Worm (Caenorhabditis elegans) whole organism, young adult: Measurements from ENCODE around the gene ttr-16.

Experiments used
- B0261.1 ChIP-seq: sonication (generic microtip); optimal IDR thresholded peaks from 2 replicates; lab custom pipeline; 2016; ENCODE audit warnings: mild to moderate bottlenecking, missing genetic modification characterization, moderate library complexity, missing compliant biosample characterization
- C06A6.2 ChIP-seq: fragments of 200-800 bp; sonication (Bioruptor generic); conservative IDR thresholded peaks from 2 replicates; pipeline ENCODE4 v1.3.6; 2022; ENCODE audit warnings: missing genetic modification characterization, missing compliant biosample characterization
- C17E4.6 ChIP-seq: fragments of 200-800 bp; sonication (Bioruptor generic); IDR thresholded peaks from 2 replicates; pipeline ENCODE4 v1.3.6; 2022; ENCODE audit warnings: missing genetic modification reagents, missing genetic modification characterization, missing compliant biosample characterization
- D2030.7 ChIP-seq: fragments of 200-800 bp; sonication (Bioruptor generic); IDR thresholded peaks from 2 replicates; pipeline ENCODE4 v1.3.6; 2022; ENCODE audit warnings: missing genetic modification reagents, missing genetic modification characterization, missing compliant biosample characterization
- F23B12.7 ChIP-seq: sonication (generic microtip); optimal IDR thresholded peaks from 2 replicates; lab custom pipeline; 2017; ENCODE audit warnings: missing genetic modification characterization, mild to moderate bottlenecking, missing compliant biosample characterization, antibody characterized with exemption, moderate library complexity; ENCODE audit not compliant: insufficient read depth
- F33H1.4 ChIP-seq: fragments of 200-800 bp; sonication (Bioruptor generic); IDR thresholded peaks from 2 replicates; pipeline ENCODE4 v1.3.6; 2022; ENCODE audit warnings: missing genetic modification reagents, missing genetic modification characterization, missing compliant biosample characterization
- F52B5.7 ChIP-seq: sonication (generic microtip); optimal IDR thresholded peaks from 2 replicates; lab custom pipeline; 2016; ENCODE audit warnings: mild to moderate bottlenecking, missing genetic modification characterization, missing compliant biosample characterization
- K12H6.12 ChIP-seq: fragments of 200-800 bp; sonication (Bioruptor generic); optimal IDR thresholded peaks from 2 replicates; lab custom pipeline; 2018; ENCODE audit warnings: mild to moderate bottlenecking, missing genetic modification characterization, missing compliant biosample characterization
- Y56A3A.18 ChIP-seq: fragments of 200-800 bp; sonication (Bioruptor generic); IDR thresholded peaks from 2 replicates; pipeline ENCODE4 v1.3.6; 2022; ENCODE audit warnings: missing genetic modification reagents, missing genetic modification characterization, missing compliant biosample characterization
- Y79H2A.3 ChIP-seq: fragments of 200-800 bp; sonication (Bioruptor generic); conservative IDR thresholded peaks from 2 replicates; pipeline ENCODE4 v1.3.6; 2022; ENCODE audit warnings: missing genetic modification reagents, missing genetic modification characterization, missing compliant biosample characterization
- aptf-3 ChIP-seq: fragments of 200-800 bp; sonication (Bioruptor generic); IDR thresholded peaks from 2 replicates; pipeline ENCODE4 v1.3.6; 2022; ENCODE audit warnings: missing genetic modification characterization, missing compliant biosample characterization
- cebp-1 ChIP-seq, 2 experiments: fragments of 200-800 bp in 1 of 2; sonication (Bioruptor generic) in 1 of 2; sonication (generic microtip) in 1 of 2; IDR thresholded peaks in 1 of 2; optimal IDR thresholded peaks in 1 of 2; 2 replicates each; pipeline versions ENCODE4 v1.3.6 to Lab custom; 2017 to 2022; ENCODE audit warnings: missing compliant biosample characterization in 2 of 2, missing genetic modification characterization in 2 of 2, mild to moderate bottlenecking in 1 of 2, missing genetic modification reagents in 1 of 2, moderate library complexity in 1 of 2
- ceh-100 ChIP-seq: fragments of 200-800 bp; sonication (Bioruptor generic); IDR thresholded peaks from 2 replicates; pipeline ENCODE4 v1.3.6; 2022; ENCODE audit warnings: missing genetic modification reagents, missing genetic modification characterization, missing compliant biosample characterization
- dpl-1 ChIP-seq: fragments of 150-350 bp; optimal IDR thresholded peaks from 2 replicates; lab custom pipeline; 2014; ENCODE audit warnings: missing biosample characterization, missing genetic modification reagents, missing genetic modification characterization
- hlh-12 ChIP-seq: sonication (generic microtip); optimal IDR thresholded peaks from 2 replicates; lab custom pipeline; 2016; ENCODE audit warnings: missing genetic modification characterization, missing compliant biosample characterization
- hmg-1.2 ChIP-seq: fragments of 200-800 bp; sonication (Bioruptor generic); IDR thresholded peaks from 2 replicates; pipeline ENCODE4 v1.3.6; 2022; ENCODE audit warnings: missing genetic modification reagents, missing genetic modification characterization, missing compliant biosample characterization
- lag-1 ChIP-seq: fragments of 200-800 bp; sonication (Bioruptor generic); IDR thresholded peaks from 2 replicates; pipeline ENCODE4 v1.3.6; 2022; ENCODE audit warnings: missing genetic modification reagents, missing genetic modification characterization, missing compliant biosample characterization
- let-526 ChIP-seq: fragments of 200-800 bp; sonication (Bioruptor generic); IDR thresholded peaks from 2 replicates; pipeline ENCODE4 v1.3.6; 2022; ENCODE audit warnings: missing genetic modification reagents, missing genetic modification characterization, missing compliant biosample characterization
- lin-40 ChIP-seq: sonication (generic microtip); optimal IDR thresholded peaks from 2 replicates; lab custom pipeline; 2016; ENCODE audit warnings: missing genetic modification characterization, mild to moderate bottlenecking, missing compliant biosample characterization, missing genotype, missing genetic modification reagents
- lsl-1 ChIP-seq: fragments of 200-800 bp; sonication (Bioruptor generic); optimal IDR thresholded peaks from 2 replicates; lab custom pipeline; 2018; ENCODE audit warnings: mild to moderate bottlenecking, missing genetic modification characterization, moderate library complexity, missing compliant biosample characterization
- madf-3 ChIP-seq: fragments of 200-800 bp; sonication (Bioruptor generic); IDR thresholded peaks from 2 replicates; pipeline ENCODE4 v1.3.6; 2022; ENCODE audit warnings: missing genetic modification reagents, missing genetic modification characterization, missing compliant biosample characterization
- madf-6 ChIP-seq: fragments of 200-800 bp; sonication (Bioruptor generic); IDR thresholded peaks from 2 replicates; pipeline ENCODE4 v1.3.6; 2022; ENCODE audit warnings: missing genetic modification reagents, missing genetic modification characterization, missing compliant biosample characterization
- madf-8 ChIP-seq: fragments of 200-800 bp; sonication (Bioruptor generic); conservative IDR thresholded peaks from 2 replicates; pipeline ENCODE4 v1.3.6; 2022; ENCODE audit warnings: missing genetic modification reagents, missing genetic modification characterization, missing compliant biosample characterization
- mcd-1 ChIP-seq: fragments of 200-800 bp; sonication (Bioruptor generic); IDR thresholded peaks from 2 replicates; pipeline ENCODE4 v1.3.6; 2022; ENCODE audit warnings: missing genetic modification reagents, missing genetic modification characterization, missing compliant biosample characterization
- mel-28 ChIP-seq: sonication (generic microtip); optimal IDR thresholded peaks from 2 replicates; lab custom pipeline; 2016; ENCODE audit warnings: borderline replicate concordance, mild to moderate bottlenecking, missing genetic modification characterization, missing compliant biosample characterization
- mes-4 ChIP-seq: sonication (generic microtip); optimal IDR thresholded peaks from 2 replicates; lab custom pipeline; 2016; ENCODE audit warnings: missing genotype, missing genetic modification characterization, missing compliant biosample characterization
- nhr-120 ChIP-seq: fragments of 200-800 bp; sonication (Bioruptor generic); IDR thresholded peaks from 2 replicates; pipeline ENCODE4 v1.3.6; 2022; ENCODE audit warnings: missing genetic modification characterization, missing compliant biosample characterization
- nhr-90 ChIP-seq: sonication (generic microtip); optimal IDR thresholded peaks from 2 replicates; lab custom pipeline; 2016; ENCODE audit warnings: missing genotype, mild to moderate bottlenecking, missing genetic modification characterization, missing compliant biosample characterization
- rcor-1 ChIP-seq: fragments of 200-800 bp; sonication (Bioruptor generic); IDR thresholded peaks from 2 replicates; pipeline ENCODE4 v1.3.6; 2022; ENCODE audit warnings: missing genetic modification reagents, missing genetic modification characterization, missing compliant biosample characterization
- repo-1 ChIP-seq: sonication (generic microtip); optimal IDR thresholded peaks from 2 replicates; lab custom pipeline; 2017; ENCODE audit warnings: mild to moderate bottlenecking, missing genetic modification characterization, missing compliant biosample characterization
- rpc-1 ChIP-seq, 2 experiments: fragments of 150-350 bp in 1 of 2; sonication (generic microtip) in 1 of 2; optimal IDR thresholded peaks; 2 replicates each; lab custom pipeline; 2014 to 2018; ENCODE audit warnings: missing biosample characterization in 1 of 2, missing genetic modification characterization in 1 of 2, missing genetic modification reagents in 1 of 2, missing genotype in 1 of 2
- sdz-38 ChIP-seq: sonication (generic microtip); optimal IDR thresholded peaks from 2 replicates; lab custom pipeline; 2016; ENCODE audit warnings: missing genotype, missing genetic modification characterization, missing compliant biosample characterization
- sea-2 ChIP-seq: fragments of 200-800 bp; sonication (Bioruptor generic); IDR thresholded peaks from 2 replicates; pipeline ENCODE4 v1.3.6; 2022; ENCODE audit warnings: missing genetic modification characterization, missing compliant biosample characterization
- snpc-1.1 ChIP-seq: sonication (generic microtip); optimal IDR thresholded peaks from 2 replicates; lab custom pipeline; 2017; ENCODE audit warnings: missing genetic modification characterization, mild to moderate bottlenecking, missing compliant biosample characterization, antibody characterized with exemption, moderate library complexity, missing genotype, missing genetic modification reagents; ENCODE audit not compliant: insufficient read depth
- snpc-3.4 ChIP-seq: sonication (generic microtip); optimal IDR thresholded peaks from 2 replicates; lab custom pipeline; 2017; ENCODE audit warnings: missing genetic modification characterization, mild to moderate bottlenecking, missing compliant biosample characterization, antibody characterized with exemption, moderate library complexity, missing genotype, missing genetic modification reagents
- tbx-9 ChIP-seq: sonication (generic microtip); optimal IDR thresholded peaks from 2 replicates; lab custom pipeline; 2016; ENCODE audit warnings: borderline replicate concordance, missing genetic modification characterization, inconsistent platforms, missing compliant biosample characterization
- xnd-1 ChIP-seq: sonication (generic microtip); optimal IDR thresholded peaks from 2 replicates; lab custom pipeline; 2016; ENCODE audit warnings: missing genotype, missing genetic modification reagents, missing genetic modification characterization, missing compliant biosample characterization
- zim-3 ChIP-seq: sonication (generic microtip); optimal IDR thresholded peaks from 2 replicates; lab custom pipeline; 2017; ENCODE audit warnings: mild to moderate bottlenecking, missing genetic modification characterization, moderate library complexity, missing compliant biosample characterization

Gene ttr-16

DNA sequence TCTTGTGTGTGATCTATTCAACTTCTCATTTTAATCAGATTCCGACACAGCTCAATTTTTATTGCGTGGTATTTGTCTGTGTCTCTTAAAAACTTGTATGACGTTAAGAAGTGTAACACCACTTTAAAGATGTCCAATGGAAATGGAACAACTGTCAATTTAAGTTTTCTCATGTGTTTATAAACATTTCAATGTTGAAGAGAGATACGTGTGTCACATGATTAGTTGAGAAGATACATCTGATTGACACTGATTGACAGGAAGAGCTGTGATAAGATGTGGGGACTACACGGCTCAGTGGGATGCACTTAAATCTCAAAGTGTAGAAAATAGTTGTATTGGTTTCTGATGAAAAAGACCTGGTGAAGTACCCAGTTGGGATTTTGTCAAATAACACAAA is 4.4 kb upstream of the ttr-16 start:
- TF ChIP-seq mel-28 (tag; lab: Kevin White, UChicago) (no peak), B0261.1 (no peak), repo-1 (tag; lab: Kevin White, UChicago) (no peak)

DNA sequence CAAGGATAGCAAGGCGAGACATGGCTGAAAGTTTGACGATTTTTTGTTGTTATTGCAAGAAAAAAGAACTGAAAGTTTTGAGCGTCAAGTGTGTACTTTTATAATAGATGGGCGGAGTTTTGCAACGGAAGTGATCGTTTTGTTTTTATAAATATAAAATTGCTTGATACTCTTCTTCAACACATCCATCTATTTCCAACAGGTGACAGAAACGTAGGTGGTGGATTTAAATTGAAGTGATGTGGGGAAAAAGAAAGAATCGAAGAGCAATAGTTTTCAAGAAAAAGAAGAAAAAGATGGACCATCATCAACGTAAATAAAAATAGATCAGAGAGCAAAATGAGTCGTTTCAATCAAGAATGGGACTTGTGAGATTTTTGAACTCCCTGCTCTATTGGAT is 3.1 kb upstream of the ttr-16 start, which contains the start of gene ttr-17:
ttr-17 (minus strand) TSS at position 24 of the 400 bp plus-strand sequence.
- TF ChIP-seq nhr-90 (tag; lab: Kevin White, UChicago) (no peak), madf-3 (GFP tag; lab: Robert Waterston, UW) (no peak), dpl-1 (GFP tag; lab: Kevin White, UChicago) (no peak), zim-3 (tag; lab: Kevin White, UChicago) (no peak), sdz-38 (tag; lab: Kevin White, UChicago) (no peak), K12H6.12 (tag; lab: Kevin White, UChicago) (no peak), hlh-12 (tag; lab: Kevin White, UChicago) (no peak), F52B5.7 (tag; lab: Kevin White, UChicago) (no peak), rpc-1 (optimal IDR thresholded peaks at IDR 0.05; lab: Kevin White, UChicago) (no peak), rpc-1 (tag; optimal IDR thresholded peaks at IDR 0.05; lab: Kevin White, UChicago) (no peak), C17E4.6 (no peak), lin-40 (tag; lab: Kevin White, UChicago) (no peak), lag-1 (no peak), C06A6.2 (GFP tag; lab: Robert Waterston, UW) (no peak), xnd-1 (no peak), Y79H2A.3 (GFP tag; lab: Robert Waterston, UW) (no peak), snpc-3.4 (tag; lab: Kevin White, UChicago) (no peak), snpc-1.1 (tag; lab: Kevin White, UChicago) (no peak), aptf-3 (GFP tag; lab: Robert Waterston, UW) (no peak), sea-2 (GFP tag; lab: Robert Waterston, UW) (no peak)

DNA sequence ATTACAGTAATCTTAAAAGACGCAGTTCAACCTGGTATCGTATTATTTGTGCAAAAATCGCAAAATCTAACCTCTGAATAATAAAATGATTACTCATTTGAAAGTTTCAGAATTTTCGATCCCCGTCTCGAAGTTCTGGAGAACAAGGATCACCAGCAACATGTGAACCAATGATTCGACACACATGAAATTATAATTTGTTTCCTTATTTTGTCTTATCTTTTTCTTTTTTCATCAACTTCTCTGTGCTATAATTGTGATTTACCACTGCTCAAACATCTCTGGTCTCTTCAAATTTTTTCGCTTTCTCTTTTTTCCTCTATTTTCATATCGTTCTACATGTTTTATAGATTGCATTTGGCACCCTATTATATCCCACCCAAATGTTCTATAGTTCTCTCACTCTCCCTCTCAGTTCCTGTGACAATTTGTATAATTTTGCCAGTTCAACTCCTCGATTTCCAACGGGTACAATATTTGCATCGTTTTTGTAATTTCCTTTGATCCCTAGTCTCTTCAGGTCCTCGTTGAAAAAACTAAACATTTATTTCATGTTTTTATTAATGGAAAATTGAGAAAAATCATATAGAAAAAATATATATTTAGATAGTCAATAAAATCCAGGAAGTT is 838 bp downstream of the ttr-16 start:
- no peak for TF ChIP-seq mes-4 (tag; lab: Kevin White, UChicago)
- TF ChIP-seq madf-3 (GFP tag; lab: Robert Waterston, UW): 0 out of 2 replicates have a peak, but pooled peaks have one; percentile 3

DNA sequence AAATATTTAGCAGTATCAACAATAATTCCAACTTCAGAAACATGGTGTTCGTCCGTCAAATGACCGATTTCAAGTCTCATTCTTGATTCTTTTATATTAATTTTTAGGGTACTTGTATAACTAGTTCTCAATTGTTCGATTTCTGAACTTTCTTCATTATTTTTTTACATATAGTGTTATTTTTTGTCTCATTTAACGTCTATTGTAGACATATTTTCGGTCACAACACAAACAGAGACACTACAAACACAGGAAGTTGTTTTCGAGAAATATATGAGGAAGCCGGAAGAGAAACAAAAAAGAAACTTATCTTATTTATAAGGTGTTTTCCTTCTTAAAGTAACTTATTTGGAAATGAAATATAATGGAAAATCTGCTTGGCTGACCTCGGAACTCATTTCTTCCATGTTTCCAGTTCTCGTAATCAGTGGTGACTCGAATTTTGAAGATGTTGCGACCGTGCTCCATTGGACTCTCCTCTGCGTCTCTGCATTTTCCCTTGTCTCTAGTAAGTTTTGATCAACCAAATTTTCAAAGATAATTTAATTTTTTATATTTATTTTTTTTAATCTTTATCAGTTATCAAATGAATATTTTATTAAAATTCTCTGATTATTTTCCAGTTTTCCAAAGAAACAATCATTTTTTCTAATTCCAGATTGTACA is 10.2 kb downstream of the ttr-16 start, which contains the start of the genes F36H1.12 and lin-3:
F36H1.12 (minus strand) TSS at position 51 of the 666 bp plus-strand sequence.
lin-3 (plus strand) TSS at position 657 of the 666 bp plus-strand sequence.
- peak; percentile 51; the same call in 1 of the 2 replicates for TF ChIP-seq F33H1.4
- TF ChIP-seq rpc-1 (optimal IDR thresholded peaks at IDR 0.05; lab: Kevin White, UChicago): no peak
- no peak for TF ChIP-seq rpc-1 (tag; optimal IDR thresholded peaks at IDR 0.05; lab: Kevin White, UChicago)
- no peak for TF ChIP-seq tbx-9 (tag; lab: Kevin White, UChicago)
- TF ChIP-seq cebp-1 (GFP tag; IDR thresholded peaks at IDR 0.05; lab: Robert Waterston, UW): no peak
- no peak for TF ChIP-seq cebp-1 (tag; optimal IDR thresholded peaks at IDR 0.05; lab: Kevin White, UChicago)
- no peak for TF ChIP-seq dpl-1 (GFP tag; lab: Kevin White, UChicago)
- no peak for TF ChIP-seq F23B12.7
- TF ChIP-seq madf-6 (GFP tag; lab: Robert Waterston, UW): peak; percentile 56; the same call in 1 of the 2 replicates
- TF ChIP-seq rcor-1 (GFP tag; lab: Robert Waterston, UW): 0 out of 2 replicates have a peak, but pooled peaks have one; percentile 25
- TF ChIP-seq lsl-1 (GFP tag; lab: Kevin White, UChicago): peak; percentile 60
- peak; percentile 73 for TF ChIP-seq mcd-1
- peak; percentile 91 for TF ChIP-seq hmg-1.2
- no peak for TF ChIP-seq nhr-120
- no peak for TF ChIP-seq Y56A3A.18 (GFP tag; lab: Robert Waterston, UW)
- peak; percentile 93 for TF ChIP-seq ceh-100 (GFP tag; lab: Robert Waterston, UW)
- peak; percentile 20; the same call in 1 of the 2 replicates for TF ChIP-seq madf-8
- TF ChIP-seq let-526 (GFP tag; lab: Robert Waterston, UW): no peak
- peak; percentile 53; the same call in 1 of the 2 replicates for TF ChIP-seq D2030.7 (GFP tag; lab: Robert Waterston, UW)
- TF ChIP-seq, all 124 proteins: peak for 9
